Fruit fly (Drosophila melanogaster): Measurements from ENCODE around the gene CG31642.

dm6 chr2L:6090365-6090764, 27.9 kb upstream of the CG31642 start:
- TF ChIP-seq CG9948 (tag; optimal IDR thresholded peaks at IDR 0.05) (no peak), Pif1A (GFP tag; optimal IDR thresholded peaks at IDR 0.05) (no peak), CG14655 (GFP tag; optimal IDR thresholded peaks at IDR 0.05) (no peak), Pif1B (GFP tag; optimal IDR thresholded peaks at IDR 0.05) (no peak), gl (tag; optimal IDR thresholded peaks at IDR 0.05) (no peak), CG10348 (GFP tag; IDR thresholded peaks at IDR 0.05) (no peak), CG34367 (tag; optimal IDR thresholded peaks at IDR 0.05) (no peak), CG4496 (GFP tag; IDR thresholded peaks at IDR 0.05) (no peak), Ets98B (GFP tag; IDR thresholded peaks at IDR 0.05) (no peak), rn (GFP tag; IDR thresholded peaks at IDR 0.05) (no peak), EcR (GFP tag; optimal IDR thresholded peaks at IDR 0.05) (no peak), CG17806 (tag; optimal IDR thresholded peaks at IDR 0.05) (no peak), CG32121 (GFP tag; IDR thresholded peaks at IDR 0.05) (no peak)
